Worm (Caenorhabditis elegans) whole organism, L4/young adult: ENCODE results near the gene cka-1.

Experiments
- W03F9.2 ChIP-seq: fragments of 150-350 bp; optimal IDR thresholded peaks from 2 replicates; lab custom pipeline; 2014; ENCODE audit warnings: missing biosample characterization, missing genetic modification characterization
- dao-5 ChIP-seq: sonication (generic microtip); optimal IDR thresholded peaks from 2 replicates; lab custom pipeline; 2016; ENCODE audit warnings: missing genotype, missing genetic modification characterization, moderate library complexity, missing compliant biosample characterization
- him-1 ChIP-seq: sonication (generic microtip); optimal IDR thresholded peaks from 2 replicates; lab custom pipeline; 2016; ENCODE audit warnings: missing genotype, missing genetic modification reagents, missing genetic modification characterization, missing compliant biosample characterization

ce11 chrIV:9772096-9772720, 34.8 kb upstream of the cka-1 start, which contains the start of gene cav-1:
- TF ChIP-seq W03F9.2 (tag; lab: Kevin White, UChicago) (no peak), him-1 (tag; lab: Kevin White, UChicago) (no peak), dao-5 (no peak)
